Fruit fly (Drosophila melanogaster) whole organism, embryonic: Measurements from ENCODE around the gene Glos.

Source experiments
- ATbp ChIP-seq: fragments of 200-800 bp; sonication (Bioruptor generic); optimal IDR thresholded peaks from 2 replicates; lab custom pipeline; 2017; ENCODE audit warnings: missing biosample characterization, mild to moderate bottlenecking, missing genetic modification characterization, missing genetic modification reagents
- Asciz ChIP-seq: fragments of 200-800 bp; sonication (Bioruptor generic); optimal IDR thresholded peaks from 2 replicates; lab custom pipeline; 2017; ENCODE audit warnings: missing biosample characterization, mild to moderate bottlenecking, missing genetic modification characterization, missing genetic modification reagents
- B-H2 ChIP-seq: fragments of 200-800 bp; sonication (Bioruptor generic); optimal IDR thresholded peaks from 2 replicates; lab custom pipeline; 2018; ENCODE audit warnings: missing biosample characterization, mild to moderate bottlenecking, missing genetic modification characterization
- BEAF-32 ChIP-seq: fragments of 200-800 bp; sonication (Bioruptor generic); optimal IDR thresholded peaks from 3 replicates; lab custom pipeline; 2017; ENCODE audit warnings: missing biosample characterization, missing genetic modification characterization, mild to moderate bottlenecking, moderate library complexity, missing genetic modification reagents
- Bgb ChIP-seq: fragments of 200-800 bp; sonication (Bioruptor generic); IDR thresholded peaks from 2 replicates; pipeline ENCODE4 v1.3.6; 2022; ENCODE audit warnings: missing biosample characterization, missing genetic modification characterization; ENCODE audit not compliant: partially characterized antibody
- CG11560 ChIP-seq: fragments of 200-800 bp; sonication (Bioruptor generic); IDR thresholded peaks from 3 replicates; pipeline ENCODE4 v1.3.6; 2022; ENCODE audit warnings: missing biosample characterization, missing genetic modification characterization
- CG12219 ChIP-seq: fragments of 200-800 bp; sonication (Bioruptor generic); optimal IDR thresholded peaks from 3 replicates; lab custom pipeline; 2018; ENCODE audit warnings: missing biosample characterization, mild to moderate bottlenecking, missing genetic modification characterization
- CG13424 ChIP-seq: fragments of 200-800 bp; sonication (Bioruptor generic); optimal IDR thresholded peaks from 2 replicates; lab custom pipeline; 2019; ENCODE audit warnings: missing biosample characterization, mild to moderate bottlenecking, missing genetic modification characterization, moderate library complexity
- CG15696 ChIP-seq: fragments of 200-800 bp; sonication (Bioruptor generic); optimal IDR thresholded peaks from 2 replicates; lab custom pipeline; 2019; ENCODE audit warnings: missing biosample characterization, mild to moderate bottlenecking, missing genetic modification characterization, moderate library complexity
- CG1602 ChIP-seq: fragments of 200-800 bp; sonication (Bioruptor generic); optimal IDR thresholded peaks from 3 replicates; lab custom pipeline; 2016; ENCODE audit warnings: missing biosample characterization, missing genetic modification characterization
- CG17328 ChIP-seq: fragments of 200-800 bp; sonication (Bioruptor generic); IDR thresholded peaks from 2 replicates; pipeline ENCODE4 v1.3.6; 2022; ENCODE audit warnings: missing biosample characterization, missing genetic modification characterization
- CG18262 ChIP-seq: fragments of 200-800 bp; optimal IDR thresholded peaks from 3 replicates; lab custom pipeline; 2019; ENCODE audit warnings: missing biosample characterization, mild to moderate bottlenecking, missing genetic modification characterization, moderate library complexity
- CG18619 ChIP-seq: fragments of 200-800 bp; sonication (Bioruptor generic); optimal IDR thresholded peaks from 3 replicates; lab custom pipeline; 2017; ENCODE audit warnings: missing biosample characterization, mild to moderate bottlenecking, missing genetic modification characterization
- CG2875 ChIP-seq: fragments of 200-800 bp; sonication (Bioruptor generic); optimal IDR thresholded peaks from 2 replicates; lab custom pipeline; 2017; ENCODE audit warnings: missing biosample characterization, mild to moderate bottlenecking, missing genetic modification characterization, missing genetic modification reagents
- CG32767 ChIP-seq: fragments of 200-800 bp; sonication (Bioruptor generic); IDR thresholded peaks from 2 replicates; pipeline ENCODE4 v1.3.6; 2022; ENCODE audit warnings: missing biosample characterization, missing genetic modification characterization
- CG33213 ChIP-seq: fragments of 200-800 bp; sonication (Bioruptor generic); optimal IDR thresholded peaks from 3 replicates; lab custom pipeline; 2016; ENCODE audit warnings: missing biosample characterization, missing genetic modification characterization
- CG8089 ChIP-seq: fragments of 200-800 bp; sonication (Bioruptor generic); optimal IDR thresholded peaks from 3 replicates; lab custom pipeline; 2016; ENCODE audit warnings: missing biosample characterization, missing genetic modification characterization
- CG8388 ChIP-seq: fragments of 200-800 bp; sonication (Bioruptor generic); optimal IDR thresholded peaks from 2 replicates; lab custom pipeline; 2019; ENCODE audit warnings: missing biosample characterization, mild to moderate bottlenecking, missing genetic modification characterization, moderate library complexity
- CG9437 ChIP-seq: fragments of 200-800 bp; sonication (Bioruptor generic); optimal IDR thresholded peaks from 2 replicates; lab custom pipeline; 2018; ENCODE audit warnings: missing biosample characterization, mild to moderate bottlenecking, missing genetic modification characterization
- Dbx ChIP-seq: fragments of 200-800 bp; sonication (Bioruptor generic); IDR thresholded peaks from 3 replicates; pipeline ENCODE4 v1.3.6; 2022; ENCODE audit warnings: missing biosample characterization, missing genetic modification characterization
- Doc3 ChIP-seq: fragments of 200-800 bp; sonication (Bioruptor generic); IDR thresholded peaks from 3 replicates; pipeline ENCODE4 v1.3.6; 2022; ENCODE audit warnings: missing biosample characterization, missing genetic modification characterization; ENCODE audit not compliant: partially characterized antibody
- Dp ChIP-seq: fragments of 200-800 bp; sonication (Bioruptor generic); optimal IDR thresholded peaks from 2 replicates; lab custom pipeline; 2018; ENCODE audit warnings: missing biosample characterization, mild to moderate bottlenecking, missing genetic modification characterization, moderate library complexity
- E2f2 ChIP-seq: fragments of 200-800 bp; sonication (Bioruptor generic); IDR thresholded peaks from 2 replicates; pipeline ENCODE4 v1.3.6; 2022; ENCODE audit warnings: missing biosample characterization, missing genetic modification characterization
- Elba2 ChIP-seq: fragments of 200-800 bp; sonication (Bioruptor generic); optimal IDR thresholded peaks from 3 replicates; lab custom pipeline; 2016; ENCODE audit warnings: missing biosample characterization, missing genetic modification characterization
- Gug ChIP-seq: fragments of 200-800 bp; sonication (Bioruptor generic); IDR thresholded peaks from 4 replicates; pipeline ENCODE4 v1.3.6; 2022; ENCODE audit warnings: missing biosample characterization, missing genetic modification characterization
- HmgZ ChIP-seq: fragments of 200-800 bp; sonication (Bioruptor generic); optimal IDR thresholded peaks from 2 replicates; lab custom pipeline; 2018; ENCODE audit warnings: missing biosample characterization, mild to moderate bottlenecking, missing genetic modification characterization
- NFAT ChIP-seq: fragments of 200-800 bp; sonication (Bioruptor generic); IDR thresholded peaks from 2 replicates; pipeline ENCODE4 v1.3.6; 2022; ENCODE audit warnings: missing biosample characterization, missing genetic modification characterization
- PHDP ChIP-seq: fragments of 200-800 bp; sonication (Bioruptor generic); optimal IDR thresholded peaks from 3 replicates; lab custom pipeline; 2018; ENCODE audit warnings: missing biosample characterization, mild to moderate bottlenecking, missing genetic modification characterization, moderate library complexity
- Ptx1 ChIP-seq: fragments of 200-800 bp; sonication (Bioruptor generic); IDR thresholded peaks from 2 replicates; pipeline ENCODE4 v1.3.6; 2022; ENCODE audit warnings: missing biosample characterization, missing genetic modification characterization
- Sry-δ ChIP-seq: fragments of 200-800 bp; sonication (Bioruptor generic); optimal IDR thresholded peaks from 2 replicates; lab custom pipeline; 2016; ENCODE audit warnings: missing biosample characterization, missing genetic modification characterization
- Xrp1 ChIP-seq: fragments of 200-800 bp; sonication (Bioruptor generic); IDR thresholded peaks from 2 replicates; pipeline ENCODE4 v1.3.6; 2022; ENCODE audit warnings: missing biosample characterization, missing genetic modification characterization
- amos ChIP-seq: fragments of 200-800 bp; sonication (Bioruptor generic); IDR thresholded peaks from 2 replicates; pipeline ENCODE4 v1.3.6; 2022; ENCODE audit warnings: missing biosample characterization, missing genetic modification characterization; ENCODE audit not compliant: partially characterized antibody
- ash1 ChIP-seq: fragments of 200-800 bp; sonication (Bioruptor generic); optimal IDR thresholded peaks from 2 replicates; lab custom pipeline; 2018; ENCODE audit warnings: missing biosample characterization, mild to moderate bottlenecking, missing genetic modification characterization
- cad ChIP-seq: fragments of >200 bp; optimal IDR thresholded peaks from 2 replicates; lab custom pipeline; 2017; ENCODE audit warnings: missing biosample characterization, missing genetic modification characterization
- dmrt99B ChIP-seq: fragments of 200-800 bp; sonication (Bioruptor generic); optimal IDR thresholded peaks from 2 replicates; lab custom pipeline; 2018; ENCODE audit warnings: missing biosample characterization, mild to moderate bottlenecking, missing genetic modification characterization, moderate library complexity
- eve ChIP-seq, 2 experiments: fragments of >200 bp; optimal IDR thresholded peaks; 2 replicates each; lab custom pipeline; 2017; ENCODE audit warnings: missing biosample characterization in 2 of 2, missing genetic modification characterization in 2 of 2
- grau ChIP-seq: fragments of 200-800 bp; optimal IDR thresholded peaks from 3 replicates; lab custom pipeline; 2019; ENCODE audit warnings: missing biosample characterization, mild to moderate bottlenecking, missing genetic modification characterization, moderate library complexity
- jigr1 ChIP-seq: fragments of 200-800 bp; sonication (Bioruptor generic); IDR thresholded peaks from 3 replicates; pipeline ENCODE4 v1.3.6; 2022; ENCODE audit warnings: missing biosample characterization, missing genetic modification characterization
- jumu ChIP-seq: fragments of 200-800 bp; sonication (Bioruptor generic); optimal IDR thresholded peaks from 3 replicates; lab custom pipeline; 2016; ENCODE audit warnings: missing biosample characterization, missing genetic modification characterization
- ken ChIP-seq: fragments of 200-800 bp; sonication (Bioruptor generic); IDR thresholded peaks from 3 replicates; pipeline ENCODE4 v1.3.6; 2022; ENCODE audit warnings: missing biosample characterization, missing genetic modification characterization
- mam ChIP-seq: fragments of 200-800 bp; sonication (Bioruptor generic); optimal IDR thresholded peaks from 3 replicates; lab custom pipeline; 2016; ENCODE audit warnings: missing biosample characterization, missing genetic modification characterization
- ro ChIP-seq: fragments of 200-800 bp; sonication (Bioruptor generic); IDR thresholded peaks from 2 replicates; pipeline ENCODE4 v1.3.6; 2022; ENCODE audit warnings: missing biosample characterization, missing genetic modification characterization
- sd ChIP-seq: fragments of 200-800 bp; sonication (Bioruptor generic); optimal IDR thresholded peaks from 3 replicates; lab custom pipeline; 2018; ENCODE audit warnings: missing biosample characterization, mild to moderate bottlenecking, missing genetic modification characterization, moderate library complexity
- sima ChIP-seq: fragments of 200-800 bp; sonication (Bioruptor generic); optimal IDR thresholded peaks from 2 replicates; lab custom pipeline; 2016; ENCODE audit warnings: missing biosample characterization, missing genetic modification characterization
- ssp ChIP-seq: fragments of 200-800 bp; sonication (Bioruptor generic); IDR thresholded peaks from 2 replicates; pipeline ENCODE4 v1.3.6; 2022; ENCODE audit warnings: missing biosample characterization, missing genetic modification characterization
- stwl ChIP-seq: fragments of 200-800 bp; sonication (Bioruptor generic); optimal IDR thresholded peaks from 3 replicates; lab custom pipeline; 2018; ENCODE audit warnings: missing biosample characterization, mild to moderate bottlenecking, missing genetic modification characterization, moderate library complexity
- wdn ChIP-seq: fragments of 200-800 bp; sonication (Bioruptor generic); IDR thresholded peaks from 2 replicates; pipeline ENCODE4 v1.3.6; 2022; ENCODE audit warnings: missing biosample characterization, missing genetic modification characterization
- z ChIP-seq: fragments of 200-800 bp; sonication (Bioruptor generic); IDR thresholded peaks from 3 replicates; pipeline ENCODE4 v1.3.6; 2022; ENCODE audit warnings: missing biosample characterization, missing genetic modification characterization
- zfh1 ChIP-seq: fragments of 200-800 bp; sonication (Bioruptor generic); IDR thresholded peaks from 3 replicates; pipeline ENCODE4 v1.3.6; 2022; ENCODE audit warnings: missing biosample characterization, missing genetic modification characterization

Gene Glos

DNA sequence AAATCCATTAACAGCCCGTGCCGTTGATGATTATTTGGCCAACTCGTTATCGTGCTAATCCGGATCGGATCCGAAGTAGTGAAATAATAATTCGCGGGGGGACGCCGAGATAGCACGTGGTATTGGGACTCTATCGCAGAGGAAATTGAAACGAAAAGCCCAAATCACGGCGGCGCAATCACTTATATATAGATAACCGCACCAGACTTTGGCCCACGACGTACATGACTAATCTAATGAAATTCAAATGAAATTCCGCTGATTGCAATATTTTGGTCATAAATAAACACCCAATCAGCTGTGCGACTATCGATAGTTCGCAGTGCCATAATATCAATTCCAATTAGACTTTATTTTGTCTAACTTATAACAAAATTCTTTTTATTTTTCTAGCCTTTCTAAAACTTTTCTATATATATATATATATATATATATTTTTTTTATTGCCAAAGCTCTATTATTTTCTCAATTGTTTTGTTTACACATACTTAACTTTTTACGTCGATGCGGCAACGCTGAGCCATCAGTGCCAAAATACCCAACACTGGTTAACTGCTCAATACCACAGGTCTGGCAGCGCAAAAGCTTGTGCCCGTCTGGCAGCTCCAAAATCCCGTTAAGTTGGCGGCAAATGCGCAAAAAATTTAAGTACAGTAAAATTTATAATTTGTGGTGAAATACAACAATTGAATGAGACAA is 32.2 kb downstream of the Glos start, which contains the start of gene CG6428 (continued):
- TF ChIP-seq ash1 (GFP tag; lab: Kevin White, UChicago), result no peak
- TF ChIP-seq PHDP (tag; lab: Kevin White, UChicago), result peak; percentile 31
- no peak for TF ChIP-seq CG12219 (GFP tag; lab: Kevin White, UChicago)
- peak; percentile 83 for TF ChIP-seq Dp
- TF ChIP-seq NFAT, result peak; percentile 24; the same call in 1 of the 2 replicates
- no peak for TF ChIP-seq Asciz (GFP tag; lab: Kevin White, UChicago)
- TF ChIP-seq CG11560 (tag; lab: Robert Waterston, UW), result 0 out of 3 replicates have a peak, but pooled peaks have one; percentile 13
- peak; percentile 19; the same call in 1 of the 2 replicates for TF ChIP-seq ssp
- TF ChIP-seq E2f2 (GFP tag; lab: Robert Waterston, UW), result peak; percentile 87
- TF ChIP-seq Bgb (GFP tag; lab: Robert Waterston, UW), result peak; percentile 60
- TF ChIP-seq Ptx1 (GFP tag; lab: Robert Waterston, UW), result peak; percentile 50
- no peak for TF ChIP-seq CG2875 (GFP tag; lab: Kevin White, UChicago)
- TF ChIP-seq CG9437, result peak; percentile 12
- TF ChIP-seq jigr1 (GFP tag; lab: Robert Waterston, UW), result no peak
- no peak for TF ChIP-seq eve (GFP tag; optimal IDR thresholded peaks at IDR 0.05; lab: Kevin White, UChicago)
- no peak for TF ChIP-seq CG17328 (GFP tag; lab: Robert Waterston, UW)
- peak; percentile 28 for TF ChIP-seq CG33213
- no peak for TF ChIP-seq wdn (GFP tag; lab: Robert Waterston, UW)
- TF ChIP-seq z (GFP tag; lab: Robert Waterston, UW), result no peak
- TF ChIP-seq Xrp1, result peak; percentile 50
- TF ChIP-seq ATbp (GFP tag; lab: Kevin White, UChicago), result no peak
- TF ChIP-seq dmrt99B (tag; lab: Kevin White, UChicago), result peak; percentile 4
- TF ChIP-seq stwl (tag; lab: Kevin White, UChicago), result peak; percentile 80
- 0 out of 3 replicates have a peak, but pooled peaks have one; percentile 43 for TF ChIP-seq ken
- no peak for TF ChIP-seq CG1602 (GFP tag; lab: Kevin White, UChicago)
- TF ChIP-seq grau (tag; lab: Kevin White, UChicago), result peak; percentile 28
- no peak for TF ChIP-seq ro (GFP tag; lab: Robert Waterston, UW)
- TF ChIP-seq Sry-δ (GFP tag; lab: Kevin White, UChicago), result peak; percentile 66
- TF ChIP-seq amos (GFP tag; lab: Robert Waterston, UW), result peak; percentile 57; the same call in 1 of the 2 replicates
- TF ChIP-seq HmgZ (tag; lab: Kevin White, UChicago), result peak; percentile 11
- TF ChIP-seq B-H2 (GFP tag; lab: Kevin White, UChicago), result peak; percentile 6
- TF ChIP-seq mam (GFP tag; lab: Kevin White, UChicago), result peak; percentile 57
- peak; percentile 33; the same call in 2 of the 3 replicates for TF ChIP-seq zfh1 (GFP tag; lab: Robert Waterston, UW)
- TF ChIP-seq CG18262 (tag; lab: Kevin White, UChicago), result peak; percentile 26
- TF ChIP-seq CG18619 (GFP tag; lab: Kevin White, UChicago), result peak; percentile 24
- peak; percentile 11 for TF ChIP-seq jumu
- TF ChIP-seq Elba2 (GFP tag; lab: Kevin White, UChicago), result peak; percentile 12
- no peak for TF ChIP-seq cad (GFP tag; lab: Kevin White, UChicago)
- TF ChIP-seq Doc3, result peak; percentile 57; the same call in 1 of the 3 replicates
- TF ChIP-seq CG13424, result peak; percentile 44
- TF ChIP-seq BEAF-32, result peak; percentile 68
- peak; percentile 25 for TF ChIP-seq CG8388 (GFP tag; lab: Kevin White, UChicago)
- TF ChIP-seq sd (tag; lab: Kevin White, UChicago), result peak; percentile 93
- TF ChIP-seq CG15696 (tag; lab: Kevin White, UChicago), result peak; percentile 13
- no peak for TF ChIP-seq CG32767
- peak; percentile 57; the same call in 1 of the 4 replicates for TF ChIP-seq Gug (GFP tag; lab: Robert Waterston, UW)
- peak; percentile 35; the same call in 2 of the 3 replicates for TF ChIP-seq Dbx (GFP tag; lab: Robert Waterston, UW)
- no peak for TF ChIP-seq sima (GFP tag; lab: Kevin White, UChicago)
- TF ChIP-seq CG8089 (GFP tag; lab: Kevin White, UChicago), result peak; percentile 2
